Worm (Caenorhabditis elegans) whole organism, late embryonic: ENCODE measurements around the gene nspc-10.

Source experiments
- C08G9.2 ChIP-seq: sonication (generic microtip); optimal IDR thresholded peaks from 2 replicates; lab custom pipeline; 2016; ENCODE audit warnings: mild to moderate bottlenecking, missing genetic modification characterization, moderate library complexity, missing compliant biosample characterization
- T23F11.4 ChIP-seq: fragments of 200-800 bp; sonication (Bioruptor generic); optimal IDR thresholded peaks from 2 replicates; lab custom pipeline; 2018; ENCODE audit warnings: mild to moderate bottlenecking, missing genetic modification characterization, missing compliant biosample characterization
- ama-1 ChIP-seq: fragments of 150-350 bp; optimal IDR thresholded peaks from 2 replicates; lab custom pipeline; 2014
- ceh-9 ChIP-seq: sonication (generic microtip); optimal IDR thresholded peaks from 2 replicates; lab custom pipeline; 2016; ENCODE audit warnings: mild to moderate bottlenecking, missing genetic modification characterization, inconsistent platforms, missing compliant biosample characterization
- hlh-8 ChIP-seq: sonication (generic microtip); optimal IDR thresholded peaks from 2 replicates; lab custom pipeline; 2016; ENCODE audit warnings: missing genotype, missing genetic modification characterization, missing compliant biosample characterization
- nfya-1 ChIP-seq: sonication (generic microtip); optimal IDR thresholded peaks from 2 replicates; lab custom pipeline; 2017; ENCODE audit warnings: missing genetic modification characterization, mild to moderate bottlenecking, missing compliant biosample characterization, antibody characterized with exemption, moderate library complexity
- npax-4 ChIP-seq: sonication (generic microtip); optimal IDR thresholded peaks from 2 replicates; lab custom pipeline; 2016; ENCODE audit warnings: missing genetic modification characterization, missing compliant biosample characterization
- pha-2 ChIP-seq: sonication (generic microtip); optimal IDR thresholded peaks from 2 replicates; lab custom pipeline; 2017; ENCODE audit warnings: mild to moderate bottlenecking, missing genetic modification characterization, missing compliant biosample characterization
- unc-55 ChIP-seq: sonication (generic microtip); optimal IDR thresholded peaks from 2 replicates; lab custom pipeline; 2017; ENCODE audit warnings: missing biosample characterization, missing genetic modification reagents, missing genetic modification characterization

DNA sequence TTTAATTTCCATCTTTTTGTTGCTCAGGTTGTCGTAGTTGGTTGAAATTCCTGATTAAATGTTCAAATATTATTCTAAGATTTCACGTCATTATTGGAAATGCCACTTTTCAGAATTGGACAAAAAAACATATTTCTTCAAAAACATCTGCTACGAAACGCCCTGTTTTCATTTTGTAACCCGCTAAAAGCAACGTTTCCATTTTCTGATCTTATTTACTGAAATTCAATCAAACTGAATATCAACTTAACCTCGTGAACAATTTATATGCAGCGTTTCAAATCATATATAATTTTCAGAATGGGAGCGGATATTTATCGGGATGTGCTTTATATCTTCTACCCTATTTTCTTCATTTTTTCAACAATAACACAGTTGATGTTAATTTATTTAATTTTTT lies 20.0 kb upstream of the nspc-10 start, which contains the start of gene srd-40:
- TF ChIP-seq ceh-9 (tag; lab: Kevin White, UChicago) (no peak), T23F11.4 (no peak), unc-55 (GFP tag; lab: Kevin White, UChicago) (no peak), npax-4 (tag; lab: Kevin White, UChicago) (no peak), pha-2 (tag; lab: Kevin White, UChicago) (no peak), C08G9.2 (tag; lab: Kevin White, UChicago) (no peak), nfya-1 (tag; lab: Kevin White, UChicago) (no peak), hlh-8 (tag; lab: Kevin White, UChicago) (no peak), ama-1 (no peak)
